Fruit fly (Drosophila melanogaster): Measurements from ENCODE around the gene CG44954.

Gene CG44954

dm6 chr3R:30570554-30571141, 51.1 kb downstream of the CG44954 start:
- no peak for TF ChIP-seq tj (GFP tag; optimal IDR thresholded peaks at IDR 0.05)
- no peak for TF ChIP-seq CG1620 (GFP tag; optimal IDR thresholded peaks at IDR 0.05)
- TF ChIP-seq CG7045 (GFP tag; optimal IDR thresholded peaks at IDR 0.05), result no peak
- no peak for TF ChIP-seq Hr96 (GFP tag; optimal IDR thresholded peaks at IDR 0.05)
- TF ChIP-seq CG33017 (tag; optimal IDR thresholded peaks at IDR 0.05), result no peak
- TF ChIP-seq cnc (optimal IDR thresholded peaks at IDR 0.05), result no peak
- no peak for TF ChIP-seq CG14711 (tag; optimal IDR thresholded peaks at IDR 0.05)
- no peak for TF ChIP-seq bab1 (GFP tag; optimal IDR thresholded peaks at IDR 0.05)
- TF ChIP-seq CG5204 (GFP tag; optimal IDR thresholded peaks at IDR 0.05), result no peak
- TF ChIP-seq pad (GFP tag; optimal IDR thresholded peaks at IDR 0.05), result no peak
- no peak for TF ChIP-seq kay (GFP tag; ENCODE audit: borderline replicate concordance)
- TF ChIP-seq toe (GFP tag; optimal IDR thresholded peaks at IDR 0.05), result no peak
